Fruit fly (Drosophila melanogaster) whole organism, adult: ENCODE measurements around the gene CG11030.
A peak's percentile ranks its signal among the peaks of the same experiment; 100 is the strongest.

Experiments used
- CG11617 ChIP-seq: fragments of 200-800 bp; sonication (Bioruptor generic); optimal IDR thresholded peaks from 2 replicates; lab custom pipeline; 2017; ENCODE audit warnings: mild to moderate bottlenecking, missing biosample characterization, missing genetic modification reagents, missing genetic modification characterization
- CG12768 ChIP-seq: fragments of 200-800 bp; sonication (Bioruptor generic); optimal IDR thresholded peaks from 2 replicates; lab custom pipeline; 2017; ENCODE audit warnings: missing biosample characterization, missing genetic modification characterization, mild to moderate bottlenecking, moderate library complexity, missing genetic modification reagents
- CG14711 ChIP-seq: fragments of 200-800 bp; sonication (Bioruptor generic); optimal IDR thresholded peaks from 2 replicates; lab custom pipeline; 2018; ENCODE audit warnings: missing biosample characterization, mild to moderate bottlenecking, missing genetic modification characterization, moderate library complexity
- CG1620 ChIP-seq: fragments of 200-800 bp; sonication (Bioruptor generic); optimal IDR thresholded peaks from 2 replicates; lab custom pipeline; 2016; ENCODE audit warnings: missing biosample characterization, missing genetic modification characterization
- CG33017 ChIP-seq: fragments of 200-800 bp; sonication (Bioruptor generic); optimal IDR thresholded peaks from 2 replicates; lab custom pipeline; 2018; ENCODE audit warnings: missing biosample characterization, mild to moderate bottlenecking, missing genetic modification characterization, moderate library complexity
- CG5204 ChIP-seq: fragments of 200-800 bp; sonication (Bioruptor generic); optimal IDR thresholded peaks from 2 replicates; lab custom pipeline; 2016; ENCODE audit warnings: missing biosample characterization, missing genetic modification characterization
- CG7045 ChIP-seq: fragments of 200-800 bp; sonication (Bioruptor generic); optimal IDR thresholded peaks from 2 replicates; lab custom pipeline; 2017; ENCODE audit warnings: missing biosample characterization, mild to moderate bottlenecking, missing genetic modification characterization
- CG7101 ChIP-seq: fragments of 200-800 bp; sonication (Bioruptor generic); optimal IDR thresholded peaks from 2 replicates; lab custom pipeline; 2018; ENCODE audit warnings: missing biosample characterization, mild to moderate bottlenecking, missing genetic modification characterization, moderate library complexity
- Clk ChIP-seq: fragments of 200-800 bp; sonication (Bioruptor generic); optimal IDR thresholded peaks from 2 replicates; lab custom pipeline; 2017; ENCODE audit warnings: missing biosample characterization, missing genetic modification characterization
- Crg-1 ChIP-seq: fragments of 200-800 bp; sonication (Bioruptor generic); optimal IDR thresholded peaks from 2 replicates; lab custom pipeline; 2016; ENCODE audit warnings: missing biosample characterization, missing genetic modification characterization
- Hr96 ChIP-seq: fragments of 200-800 bp; sonication (Bioruptor generic); optimal IDR thresholded peaks from 2 replicates; lab custom pipeline; 2016; ENCODE audit warnings: missing biosample characterization, missing genetic modification characterization
- Mnt ChIP-seq: fragments of 200-800 bp; sonication (Bioruptor generic); optimal IDR thresholded peaks from 2 replicates; lab custom pipeline; 2016; ENCODE audit warnings: missing biosample characterization, mild to moderate bottlenecking, missing genetic modification characterization
- bab1 ChIP-seq: fragments of 200-800 bp; sonication (Bioruptor generic); optimal IDR thresholded peaks from 3 replicates; lab custom pipeline; 2019; ENCODE audit warnings: missing biosample characterization, mild to moderate bottlenecking, missing genetic modification characterization, moderate library complexity
- cic ChIP-seq: fragments of 200-800 bp; sonication (Bioruptor generic); optimal IDR thresholded peaks from 2 replicates; lab custom pipeline; 2017; ENCODE audit warnings: missing biosample characterization, mild to moderate bottlenecking, missing genetic modification characterization, moderate library complexity
- cnc ChIP-seq, 2 experiments: fragments of >200 bp; optimal IDR thresholded peaks; 2 replicates each; lab custom pipeline; 2017
- kay ChIP-seq: fragments of 200-800 bp; sonication (Bioruptor generic); peaks from one replicate; lab custom pipeline; 2016; ENCODE audit warnings: missing biosample characterization, missing genetic modification characterization, borderline replicate concordance
- ovo ChIP-seq: fragments of 200-800 bp; sonication (Bioruptor generic); optimal IDR thresholded peaks from 2 replicates; lab custom pipeline; 2016; ENCODE audit warnings: missing biosample characterization, missing genetic modification characterization
- pad ChIP-seq: fragments of 200-800 bp; sonication (Bioruptor generic); optimal IDR thresholded peaks from 3 replicates; lab custom pipeline; 2017; ENCODE audit warnings: missing biosample characterization, missing genetic modification characterization, mild to moderate bottlenecking, moderate library complexity, missing genetic modification reagents
- tj ChIP-seq: fragments of 200-800 bp; sonication (Bioruptor generic); optimal IDR thresholded peaks from 3 replicates; lab custom pipeline; 2017; ENCODE audit warnings: missing biosample characterization, mild to moderate bottlenecking, missing genetic modification characterization, moderate library complexity
- toe ChIP-seq: fragments of 200-800 bp; sonication (Bioruptor generic); optimal IDR thresholded peaks from 2 replicates; lab custom pipeline; 2016; ENCODE audit warnings: missing biosample characterization, missing genetic modification characterization

Gene CG11030

DNA sequence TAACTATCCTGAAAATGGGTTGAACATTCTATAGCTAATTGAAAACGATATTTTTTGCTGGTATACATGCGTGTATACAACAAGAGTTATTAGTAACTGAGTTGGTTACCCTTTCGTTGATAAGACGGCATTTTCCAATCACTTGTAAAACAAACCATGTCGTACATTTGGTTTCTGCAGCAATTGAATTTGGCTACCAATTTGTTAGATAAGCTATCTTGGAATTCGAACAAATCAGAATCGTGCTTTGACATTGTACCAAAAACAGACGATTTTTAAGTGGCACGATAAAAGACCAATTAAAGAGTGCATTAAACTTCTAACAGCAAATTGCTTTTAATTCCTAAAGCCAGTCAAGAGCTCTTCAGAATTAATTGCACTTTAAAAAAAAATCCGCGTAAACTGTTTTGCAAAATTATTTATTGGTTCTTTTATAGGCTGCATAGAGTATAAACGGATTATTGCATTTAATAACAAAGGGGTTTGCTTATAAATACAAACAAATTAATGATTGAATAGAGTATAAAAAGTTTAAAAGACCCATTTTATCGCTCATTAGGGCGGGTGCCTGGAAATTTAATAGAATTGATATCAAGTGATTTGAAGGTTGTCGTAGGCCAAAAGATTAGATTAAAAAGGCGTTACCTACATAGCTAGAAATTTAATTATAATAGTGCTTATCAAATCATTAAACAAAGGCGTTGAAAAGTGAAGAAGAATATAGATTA, 66.5 kb downstream of the CG11030 start:
- TF ChIP-seq CG14711 (tag; lab: Kevin White, UChicago), result no peak
- TF ChIP-seq kay (GFP tag; lab: Kevin White, UChicago), result peak; percentile 8

DNA sequence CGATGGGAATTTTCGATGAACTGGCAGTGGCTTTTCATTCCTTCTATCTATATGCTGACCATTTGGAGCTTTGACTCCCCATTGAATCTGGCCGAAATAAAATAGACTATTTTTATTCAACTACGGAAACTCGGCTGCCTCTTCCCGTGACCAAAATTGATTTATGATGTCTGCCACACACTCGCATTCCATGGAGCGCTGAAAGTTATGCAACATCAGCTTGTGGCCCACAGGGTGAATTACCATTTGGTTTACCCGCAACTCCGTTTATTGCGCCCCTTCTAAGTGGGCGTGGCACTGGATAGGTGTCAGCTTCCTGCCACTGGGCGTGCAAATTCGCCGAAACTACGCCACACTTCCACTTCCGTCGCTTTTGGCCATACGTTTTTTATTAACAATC, 68.6 kb downstream of the CG11030 start:
- TF ChIP-seq cnc (optimal IDR thresholded peaks at IDR 0.05; lab: Kevin White, UChicago), result no peak
- no peak for TF ChIP-seq CG7101 (tag; lab: Kevin White, UChicago)
- TF ChIP-seq CG33017, result no peak

DNA sequence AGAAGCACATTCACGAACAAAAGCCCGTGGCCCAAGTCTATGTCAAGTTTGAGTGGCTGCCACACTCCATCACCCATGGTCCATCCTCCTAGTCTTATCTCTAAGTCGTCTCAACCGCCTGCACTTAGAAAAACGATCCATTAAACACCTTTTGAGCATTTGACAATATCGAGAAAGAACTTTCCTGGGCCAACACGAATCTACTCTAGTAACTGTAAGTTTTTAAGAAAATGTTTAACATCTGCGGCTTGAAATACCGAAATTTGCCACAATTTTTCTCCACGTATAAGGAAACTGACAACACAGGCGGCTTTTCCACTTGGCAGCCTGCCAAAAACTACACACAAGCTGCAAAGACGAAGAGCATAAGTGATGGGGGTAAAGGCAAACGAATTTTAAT, 70.7 kb downstream of the CG11030 start:
- TF ChIP-seq toe (GFP tag; lab: Kevin White, UChicago) (no peak), CG7101 (tag; lab: Kevin White, UChicago) (no peak), ovo (no peak), pad (no peak), cic (GFP tag; lab: Kevin White, UChicago) (no peak), CG12768 (GFP tag; lab: Kevin White, UChicago) (no peak), Crg-1 (GFP tag; lab: Kevin White, UChicago) (no peak), Hr96 (GFP tag; lab: Kevin White, UChicago) (no peak), kay (GFP tag; lab: Kevin White, UChicago) (no peak), Mnt (GFP tag; lab: Kevin White, UChicago) (no peak), cnc (optimal IDR thresholded peaks at IDR 0.05; lab: Kevin White, UChicago) (no peak), CG5204 (GFP tag; lab: Kevin White, UChicago) (no peak), Clk (no peak)

DNA sequence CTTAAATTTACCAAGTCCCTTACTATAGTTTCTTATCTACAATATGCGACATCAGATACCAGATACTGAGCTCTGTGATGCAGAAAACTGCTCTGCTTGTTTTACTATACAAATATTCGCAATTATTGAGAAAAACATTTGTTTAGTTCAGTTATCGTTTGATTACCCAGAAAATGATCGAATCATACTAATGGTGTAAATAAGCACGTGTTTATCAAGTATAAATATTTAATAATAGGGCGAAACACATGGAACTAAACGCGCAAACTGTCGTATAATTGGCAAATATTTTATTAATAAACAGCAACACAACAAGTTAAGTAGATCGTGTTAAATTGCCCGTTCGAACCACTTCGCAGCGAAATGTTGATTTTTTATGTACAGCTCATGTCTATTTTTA, 73.5 kb downstream of the CG11030 start:
- peak; percentile 96 for TF ChIP-seq kay (GFP tag; lab: Kevin White, UChicago)
- TF ChIP-seq Hr96 (GFP tag; lab: Kevin White, UChicago), result no peak
- no peak for TF ChIP-seq Clk
- peak; percentile 70 for TF ChIP-seq CG7045 (GFP tag; lab: Kevin White, UChicago)
- peak; percentile 55 for TF ChIP-seq Crg-1 (GFP tag; lab: Kevin White, UChicago)
- TF ChIP-seq CG7101 (tag; lab: Kevin White, UChicago), result peak; percentile 80
- peak; percentile 52 for TF ChIP-seq CG12768 (GFP tag; lab: Kevin White, UChicago)
- TF ChIP-seq CG11617 (GFP tag; lab: Kevin White, UChicago), result peak; percentile 33
- TF ChIP-seq CG33017, result peak; percentile 45
- no peak for TF ChIP-seq bab1 (GFP tag; lab: Kevin White, UChicago)
- TF ChIP-seq CG1620 (GFP tag; lab: Kevin White, UChicago), result no peak
- TF ChIP-seq ovo, result peak; percentile 52
- peak; percentile 33 for TF ChIP-seq cic (GFP tag; lab: Kevin White, UChicago)
- TF ChIP-seq pad, result peak; percentile 47
- TF ChIP-seq Mnt (GFP tag; lab: Kevin White, UChicago), result peak; percentile 40
- TF ChIP-seq CG14711 (tag; lab: Kevin White, UChicago), result peak; percentile 59

- no peak for TF ChIP-seq toe (GFP tag; lab: Kevin White, UChicago)
- TF ChIP-seq ovo, result no peak
- no peak for TF ChIP-seq CG7101 (tag; lab: Kevin White, UChicago)
- no peak for TF ChIP-seq CG5204 (GFP tag; lab: Kevin White, UChicago)
- no peak for TF ChIP-seq pad
- TF ChIP-seq CG11617 (GFP tag; lab: Kevin White, UChicago), result no peak
- no peak for TF ChIP-seq Clk
- TF ChIP-seq Crg-1 (GFP tag; lab: Kevin White, UChicago), result no peak
- no peak for TF ChIP-seq cic (GFP tag; lab: Kevin White, UChicago)
- TF ChIP-seq Hr96 (GFP tag; lab: Kevin White, UChicago), result no peak
- TF ChIP-seq tj (GFP tag; lab: Kevin White, UChicago), result no peak
- TF ChIP-seq bab1 (GFP tag; lab: Kevin White, UChicago), result no peak
- no peak for TF ChIP-seq CG14711 (tag; lab: Kevin White, UChicago)
- no peak for TF ChIP-seq kay (GFP tag; lab: Kevin White, UChicago)
- no peak for TF ChIP-seq CG33017
- no peak for TF ChIP-seq CG12768 (GFP tag; lab: Kevin White, UChicago)
- TF ChIP-seq CG7045 (GFP tag; lab: Kevin White, UChicago), result no peak
- TF ChIP-seq CG1620 (GFP tag; lab: Kevin White, UChicago), result no peak
- TF ChIP-seq Mnt (GFP tag; lab: Kevin White, UChicago), result no peak
- TF ChIP-seq cnc (optimal IDR thresholded peaks at IDR 0.05; lab: Kevin White, UChicago), result no peak
These were observed 74.2 kb downstream of the CG11030 start for dm6 chr2L:5798629-5799028.

dm6 chr2L:5799435-5800387, 75.3 kb downstream of the CG11030 start, which contains the start of gene CG9171:
TSS of gene CG9171 (minus strand) at chr2L:5800253.
- peak; percentile 61 for TF ChIP-seq bab1 (GFP tag; lab: Kevin White, UChicago)
- peak; percentile 45 for TF ChIP-seq CG12768 (GFP tag; lab: Kevin White, UChicago)
- TF ChIP-seq cnc (optimal IDR thresholded peaks at IDR 0.05; lab: Kevin White, UChicago), result no peak
- peak; percentile 28 for TF ChIP-seq pad
- TF ChIP-seq CG33017, result no peak
- TF ChIP-seq ovo, result no peak
- TF ChIP-seq CG11617 (GFP tag; lab: Kevin White, UChicago), result peak; percentile 35
- peak; percentile 8 for TF ChIP-seq tj (GFP tag; lab: Kevin White, UChicago)
- peak; percentile 80 for TF ChIP-seq Mnt (GFP tag; lab: Kevin White, UChicago)
